Fruit fly (Drosophila melanogaster) whole organism, embryonic: ENCODE measurements around the gene CG6425.

Experiments used
- Adf1 ChIP-seq: fragments of 200-800 bp; sonication (Bioruptor generic); IDR thresholded peaks from 2 replicates; pipeline ENCODE4 v1.3.6; 2022; ENCODE audit warnings: missing biosample characterization, missing genetic modification characterization
- Atf6 ChIP-seq: fragments of 200-800 bp; sonication (Bioruptor generic); IDR thresholded peaks from 2 replicates; pipeline ENCODE4 v1.3.6; 2022; ENCODE audit warnings: missing biosample characterization, missing genetic modification characterization
- B-H2 ChIP-seq: fragments of 200-800 bp; sonication (Bioruptor generic); optimal IDR thresholded peaks from 2 replicates; lab custom pipeline; 2018; ENCODE audit warnings: missing biosample characterization, mild to moderate bottlenecking, missing genetic modification characterization
- BEAF-32 ChIP-seq: fragments of 200-800 bp; sonication (Bioruptor generic); optimal IDR thresholded peaks from 3 replicates; lab custom pipeline; 2017; ENCODE audit warnings: missing biosample characterization, missing genetic modification characterization, mild to moderate bottlenecking, moderate library complexity, missing genetic modification reagents
- CG10431 ChIP-seq: fragments of 200-800 bp; sonication (Bioruptor generic); optimal IDR thresholded peaks from 3 replicates; lab custom pipeline; 2018; ENCODE audit warnings: missing biosample characterization, mild to moderate bottlenecking, missing genetic modification characterization
- CG11398 ChIP-seq: fragments of 200-800 bp; sonication (Bioruptor generic); optimal IDR thresholded peaks from 2 replicates; lab custom pipeline; 2016; ENCODE audit warnings: missing biosample characterization, missing genetic modification characterization
- CG12236 ChIP-seq: fragments of 200-800 bp; sonication (Bioruptor generic); optimal IDR thresholded peaks from 2 replicates; lab custom pipeline; 2016; ENCODE audit warnings: missing biosample characterization, missing genetic modification characterization
- CG13287 ChIP-seq: fragments of 200-800 bp; sonication (Bioruptor generic); IDR thresholded peaks from 2 replicates; pipeline ENCODE4 v1.3.6; 2022; ENCODE audit warnings: missing biosample characterization, missing genetic modification characterization; ENCODE audit not compliant: partially characterized antibody
- CG17568 ChIP-seq: fragments of 200-800 bp; sonication (Bioruptor generic); optimal IDR thresholded peaks from 2 replicates; lab custom pipeline; 2018; ENCODE audit warnings: missing biosample characterization, mild to moderate bottlenecking, missing genetic modification characterization, moderate library complexity
- CG18619 ChIP-seq: fragments of 200-800 bp; sonication (Bioruptor generic); optimal IDR thresholded peaks from 3 replicates; lab custom pipeline; 2017; ENCODE audit warnings: missing biosample characterization, mild to moderate bottlenecking, missing genetic modification characterization
- CG2875 ChIP-seq: fragments of 200-800 bp; sonication (Bioruptor generic); optimal IDR thresholded peaks from 2 replicates; lab custom pipeline; 2017; ENCODE audit warnings: missing biosample characterization, mild to moderate bottlenecking, missing genetic modification characterization, missing genetic modification reagents
- CG30020 ChIP-seq: fragments of 200-800 bp; optimal IDR thresholded peaks from 2 replicates; lab custom pipeline; 2019; ENCODE audit warnings: missing biosample characterization, mild to moderate bottlenecking, missing genetic modification characterization, moderate library complexity
- CG30431 ChIP-seq: fragments of 200-800 bp; sonication (Bioruptor generic); optimal IDR thresholded peaks from 2 replicates; lab custom pipeline; 2017; ENCODE audit warnings: missing biosample characterization, missing genetic modification characterization
- CG3847 ChIP-seq: fragments of 200-800 bp; sonication (Bioruptor generic); IDR thresholded peaks from 2 replicates; pipeline ENCODE4 v1.3.6; 2022; ENCODE audit warnings: missing biosample characterization, missing genetic modification characterization
- CG4854 ChIP-seq: fragments of 200-800 bp; sonication (Bioruptor generic); optimal IDR thresholded peaks from 2 replicates; lab custom pipeline; 2016; ENCODE audit warnings: missing biosample characterization, missing genetic modification characterization, inconsistent platforms
- CG5180 ChIP-seq: fragments of 200-800 bp; sonication (Bioruptor generic); optimal IDR thresholded peaks from 3 replicates; lab custom pipeline; 2017; ENCODE audit warnings: missing biosample characterization, missing genetic modification characterization, mild to moderate bottlenecking, moderate library complexity, missing genetic modification reagents
- CG6813 ChIP-seq: fragments of 200-800 bp; sonication (Bioruptor generic); optimal IDR thresholded peaks from 2 replicates; lab custom pipeline; 2017; ENCODE audit warnings: missing biosample characterization, missing genetic modification characterization, mild to moderate bottlenecking, moderate library complexity, missing genetic modification reagents
- CG8281 ChIP-seq: fragments of 200-800 bp; sonication (Bioruptor generic); optimal IDR thresholded peaks from 2 replicates; lab custom pipeline; 2018; ENCODE audit warnings: missing biosample characterization, mild to moderate bottlenecking, missing genetic modification characterization, moderate library complexity
- Dbx ChIP-seq: fragments of 200-800 bp; sonication (Bioruptor generic); IDR thresholded peaks from 3 replicates; pipeline ENCODE4 v1.3.6; 2022; ENCODE audit warnings: missing biosample characterization, missing genetic modification characterization
- Doc2 ChIP-seq: fragments of 200-800 bp; sonication (Bioruptor generic); IDR thresholded peaks from 2 replicates; pipeline ENCODE4 v1.3.6; 2022; ENCODE audit warnings: missing biosample characterization, missing genetic modification characterization
- Dp ChIP-seq: fragments of 200-800 bp; sonication (Bioruptor generic); optimal IDR thresholded peaks from 2 replicates; lab custom pipeline; 2018; ENCODE audit warnings: missing biosample characterization, mild to moderate bottlenecking, missing genetic modification characterization, moderate library complexity
- HLH3B ChIP-seq: fragments of 200-800 bp; sonication (Bioruptor generic); IDR thresholded peaks from 2 replicates; pipeline ENCODE4 v1.3.6; 2022; ENCODE audit warnings: missing biosample characterization, missing genetic modification characterization
- Hand ChIP-seq: fragments of 200-800 bp; sonication (Bioruptor generic); optimal IDR thresholded peaks from 2 replicates; lab custom pipeline; 2017; ENCODE audit warnings: mild to moderate bottlenecking, missing biosample characterization, missing genetic modification reagents, missing genetic modification characterization
- Hsf ChIP-seq: fragments of 200-800 bp; sonication (Bioruptor generic); optimal IDR thresholded peaks from 3 replicates; lab custom pipeline; 2016; ENCODE audit warnings: missing biosample characterization, missing genetic modification characterization
- Lpt ChIP-seq: fragments of >200 bp; optimal IDR thresholded peaks from 2 replicates; lab custom pipeline; 2018; ENCODE audit warnings: missing biosample characterization, missing genetic modification characterization
- Meics ChIP-seq: fragments of 200-800 bp; sonication (Bioruptor generic); optimal IDR thresholded peaks from 2 replicates; lab custom pipeline; 2017; ENCODE audit warnings: missing biosample characterization, mild to moderate bottlenecking, missing genetic modification characterization
- Nf-YC ChIP-seq: fragments of 200-800 bp; optimal IDR thresholded peaks from 3 replicates; lab custom pipeline; 2019; ENCODE audit warnings: missing biosample characterization, mild to moderate bottlenecking, missing genetic modification characterization, moderate library complexity
- PHDP ChIP-seq: fragments of 200-800 bp; sonication (Bioruptor generic); optimal IDR thresholded peaks from 3 replicates; lab custom pipeline; 2018; ENCODE audit warnings: missing biosample characterization, mild to moderate bottlenecking, missing genetic modification characterization, moderate library complexity
- Sry-δ ChIP-seq: fragments of 200-800 bp; sonication (Bioruptor generic); optimal IDR thresholded peaks from 2 replicates; lab custom pipeline; 2016; ENCODE audit warnings: missing biosample characterization, missing genetic modification characterization
- Trl ChIP-seq, 3 experiments: fragments of >200 bp in 2 of 3; fragments of 200-800 bp in 1 of 3; sonication (Bioruptor generic) in 1 of 3; optimal IDR thresholded peaks; 2 replicates in 1 of 3; 3 replicates in 2 of 3; lab custom pipeline; 2016 to 2017; ENCODE audit warnings: missing biosample characterization in 1 of 3, missing genetic modification characterization in 1 of 3
- YL-1 ChIP-seq: fragments of 200-800 bp; sonication (Bioruptor generic); optimal IDR thresholded peaks from 3 replicates; lab custom pipeline; 2017; ENCODE audit warnings: missing biosample characterization, mild to moderate bottlenecking, missing genetic modification characterization
- ac ChIP-seq: fragments of 200-800 bp; sonication (Bioruptor generic); optimal IDR thresholded peaks from 3 replicates; lab custom pipeline; 2017; ENCODE audit warnings: missing biosample characterization, mild to moderate bottlenecking, missing genetic modification characterization
- amos ChIP-seq: fragments of 200-800 bp; sonication (Bioruptor generic); IDR thresholded peaks from 2 replicates; pipeline ENCODE4 v1.3.6; 2022; ENCODE audit warnings: missing biosample characterization, missing genetic modification characterization; ENCODE audit not compliant: partially characterized antibody
- ara ChIP-seq: fragments of 200-800 bp; sonication (Bioruptor generic); IDR thresholded peaks from 2 replicates; pipeline ENCODE4 v1.3.6; 2022; ENCODE audit warnings: missing biosample characterization, missing genetic modification characterization
- ash1 ChIP-seq: fragments of 200-800 bp; sonication (Bioruptor generic); optimal IDR thresholded peaks from 2 replicates; lab custom pipeline; 2018; ENCODE audit warnings: missing biosample characterization, mild to moderate bottlenecking, missing genetic modification characterization
- gem ChIP-seq: fragments of 200-800 bp; sonication (Bioruptor generic); optimal IDR thresholded peaks from 2 replicates; lab custom pipeline; 2019; ENCODE audit warnings: missing biosample characterization, mild to moderate bottlenecking, missing genetic modification characterization, moderate library complexity
- gfzf ChIP-seq: fragments of 200-800 bp; sonication (Bioruptor generic); optimal IDR thresholded peaks from 2 replicates; lab custom pipeline; 2016; ENCODE audit warnings: missing biosample characterization, mild to moderate bottlenecking, missing genetic modification characterization, moderate library complexity
- hth ChIP-seq: fragments of >200 bp; optimal IDR thresholded peaks from 2 replicates; lab custom pipeline; 2017; ENCODE audit warnings: inconsistent platforms
- insv ChIP-seq, 2 experiments: fragments of 200-800 bp; sonication (Bioruptor generic); optimal IDR thresholded peaks; 3 replicates each; lab custom pipeline; 2016 to 2018; ENCODE audit warnings: missing biosample characterization in 2 of 2, missing genetic modification characterization in 2 of 2
- jigr1 ChIP-seq: fragments of 200-800 bp; sonication (Bioruptor generic); IDR thresholded peaks from 3 replicates; pipeline ENCODE4 v1.3.6; 2022; ENCODE audit warnings: missing biosample characterization, missing genetic modification characterization
- knrl ChIP-seq: fragments of 200-800 bp; sonication (Bioruptor generic); IDR thresholded peaks from 3 replicates; pipeline ENCODE4 v1.3.6; 2022; ENCODE audit warnings: missing biosample characterization, missing genetic modification characterization; ENCODE audit not compliant: partially characterized antibody
- nmo ChIP-seq: fragments of 200-800 bp; sonication (Bioruptor generic); optimal IDR thresholded peaks from 2 replicates; lab custom pipeline; 2018; ENCODE audit warnings: missing biosample characterization, mild to moderate bottlenecking, missing genetic modification characterization, moderate library complexity
- pfk ChIP-seq: fragments of 200-800 bp; sonication (Bioruptor generic); optimal IDR thresholded peaks from 2 replicates; lab custom pipeline; 2018; ENCODE audit warnings: missing biosample characterization, mild to moderate bottlenecking, missing genetic modification characterization, moderate library complexity
- ro ChIP-seq: fragments of 200-800 bp; sonication (Bioruptor generic); IDR thresholded peaks from 2 replicates; pipeline ENCODE4 v1.3.6; 2022; ENCODE audit warnings: missing biosample characterization, missing genetic modification characterization
- run ChIP-seq: fragments of 200-800 bp; sonication (Bioruptor generic); optimal IDR thresholded peaks from 3 replicates; lab custom pipeline; 2018; ENCODE audit warnings: missing biosample characterization, mild to moderate bottlenecking, missing genetic modification characterization
- sd ChIP-seq: fragments of 200-800 bp; sonication (Bioruptor generic); optimal IDR thresholded peaks from 3 replicates; lab custom pipeline; 2018; ENCODE audit warnings: missing biosample characterization, mild to moderate bottlenecking, missing genetic modification characterization, moderate library complexity
- seq ChIP-seq: fragments of 200-800 bp; sonication (Bioruptor generic); IDR thresholded peaks from 2 replicates; pipeline ENCODE4 v1.3.6; 2022; ENCODE audit warnings: missing biosample characterization, missing genetic modification characterization
- sr ChIP-seq: fragments of 200-800 bp; sonication (Bioruptor generic); IDR thresholded peaks from 3 replicates; pipeline ENCODE4 v1.3.6; 2022; ENCODE audit warnings: missing biosample characterization, missing genetic modification characterization
- tup ChIP-seq: fragments of 200-800 bp; sonication (Bioruptor generic); optimal IDR thresholded peaks from 2 replicates; lab custom pipeline; 2016; ENCODE audit warnings: missing biosample characterization, mild to moderate bottlenecking, missing genetic modification characterization, moderate library complexity
- wor ChIP-seq: fragments of 200-800 bp; sonication (Bioruptor generic); IDR thresholded peaks from 2 replicates; pipeline ENCODE4 v1.3.6; 2022; ENCODE audit warnings: missing biosample characterization, missing genetic modification characterization

The CG6425 gene

DNA sequence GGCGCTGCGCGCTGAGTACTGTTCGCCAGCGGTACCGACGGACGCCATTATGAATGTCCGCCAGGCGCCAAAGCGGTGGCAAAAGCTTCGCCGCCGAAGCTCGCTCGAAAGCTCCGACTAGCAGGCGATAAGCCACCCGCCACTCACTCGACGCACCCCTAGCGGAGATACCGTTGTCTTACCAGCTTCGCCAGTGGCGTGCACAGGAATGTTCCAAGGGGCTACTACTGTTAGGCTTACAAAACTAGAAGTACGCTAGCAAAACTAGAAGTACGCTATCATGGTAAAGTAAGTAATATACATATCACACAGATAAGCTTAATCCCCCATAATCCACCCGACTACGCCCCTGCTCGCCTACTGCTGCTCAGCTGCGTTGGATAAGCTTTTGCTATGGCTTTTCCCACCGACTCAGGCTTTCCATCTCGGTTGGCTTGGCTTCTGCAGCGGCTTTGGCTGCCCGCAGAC, 3.0 kb downstream of the CG6425 start, which contains the start of gene amon (continued):
- TF ChIP-seq Nf-YC (peak; percentile 91), Trl (optimal IDR thresholded peaks at IDR 0.05; lab: Kevin White, UChicago) (no peak), Trl (GFP tag; optimal IDR thresholded peaks at IDR 0.05; lab: Kevin White, UChicago) (peak; percentile 99), YL-1 (GFP tag; lab: Kevin White, UChicago) (peak; percentile 90), ro (GFP tag; lab: Robert Waterston, UW) (peak; percentile 96), Hsf (peak; percentile 98), CG17568 (no peak), hth (lab: Kevin White, UChicago) (no peak), CG12236 (GFP tag; lab: Kevin White, UChicago) (peak; percentile 84), gfzf (GFP tag; lab: Kevin White, UChicago) (peak; percentile 30), PHDP (peak; percentile 98), CG2875 (GFP tag; lab: Kevin White, UChicago) (peak; percentile 93), Sry-δ (peak; percentile 78), sd (tag; lab: Kevin White, UChicago) (peak; percentile 99), CG30020 (no peak), Atf6 (GFP tag; lab: Robert Waterston, UW) (peak; percentile 99), ara (GFP tag; lab: Robert Waterston, UW) (peak; percentile 96), knrl (GFP tag; lab: Robert Waterston, UW) (no peak), sr (peak; percentile 93), Dp (GFP tag; lab: Kevin White, UChicago) (peak; percentile 29), B-H2 (peak; percentile 99), Doc2 (GFP tag; lab: Robert Waterston, UW) (peak; percentile 97), ac (GFP tag; lab: Kevin White, UChicago) (peak; percentile 60), wor (GFP tag; lab: Robert Waterston, UW) (peak; percentile 94), seq (GFP tag; lab: Robert Waterston, UW) (peak; percentile 99), gem (tag; lab: Kevin White, UChicago) (peak; percentile 98), CG5180 (GFP tag; lab: Kevin White, UChicago) (peak; percentile 92), CG10431 (GFP tag; lab: Kevin White, UChicago) (peak; percentile 76), run (peak; percentile 93), Dbx (GFP tag; lab: Robert Waterston, UW) (peak; percentile 100), CG3847 (GFP tag; lab: Robert Waterston, UW) (peak; percentile 99), Hand (GFP tag; lab: Kevin White, UChicago) (peak; percentile 100), CG4854 (GFP tag; lab: Kevin White, UChicago) (peak; percentile 97), CG11398 (GFP tag; lab: Kevin White, UChicago) (peak; percentile 97), jigr1 (GFP tag; lab: Robert Waterston, UW) (peak; percentile 98), tup (peak; percentile 98), Adf1 (GFP tag; lab: Robert Waterston, UW) (peak; percentile 92), nmo (GFP tag; lab: Kevin White, UChicago) (peak; percentile 97), Lpt (GFP tag; lab: Kevin White, UChicago) (no peak), CG30431 (peak; percentile 95), CG18619 (GFP tag; lab: Kevin White, UChicago) (peak; percentile 99), CG6813 (GFP tag; lab: Kevin White, UChicago) (peak; percentile 99), CG8281 (tag; lab: Kevin White, UChicago) (peak; percentile 90), insv (GFP tag; optimal IDR thresholded peaks at IDR 0.05; lab: Kevin White, UChicago) (peak; percentile 33 to 80), HLH3B (GFP tag; lab: Robert Waterston, UW) (peak; percentile 98), BEAF-32 (GFP tag; lab: Kevin White, UChicago) (peak; percentile 36), ash1 (peak; percentile 96), Meics (GFP tag; lab: Kevin White, UChicago) (peak; percentile 99), pfk (peak; percentile 68), CG13287 (peak; percentile 26), amos (0 out of 2 replicates have a peak, but pooled peaks have one; percentile 18)
